Fruit fly (Drosophila melanogaster): ENCODE data around the gene CG17192.

Gene CG17192

DNA sequence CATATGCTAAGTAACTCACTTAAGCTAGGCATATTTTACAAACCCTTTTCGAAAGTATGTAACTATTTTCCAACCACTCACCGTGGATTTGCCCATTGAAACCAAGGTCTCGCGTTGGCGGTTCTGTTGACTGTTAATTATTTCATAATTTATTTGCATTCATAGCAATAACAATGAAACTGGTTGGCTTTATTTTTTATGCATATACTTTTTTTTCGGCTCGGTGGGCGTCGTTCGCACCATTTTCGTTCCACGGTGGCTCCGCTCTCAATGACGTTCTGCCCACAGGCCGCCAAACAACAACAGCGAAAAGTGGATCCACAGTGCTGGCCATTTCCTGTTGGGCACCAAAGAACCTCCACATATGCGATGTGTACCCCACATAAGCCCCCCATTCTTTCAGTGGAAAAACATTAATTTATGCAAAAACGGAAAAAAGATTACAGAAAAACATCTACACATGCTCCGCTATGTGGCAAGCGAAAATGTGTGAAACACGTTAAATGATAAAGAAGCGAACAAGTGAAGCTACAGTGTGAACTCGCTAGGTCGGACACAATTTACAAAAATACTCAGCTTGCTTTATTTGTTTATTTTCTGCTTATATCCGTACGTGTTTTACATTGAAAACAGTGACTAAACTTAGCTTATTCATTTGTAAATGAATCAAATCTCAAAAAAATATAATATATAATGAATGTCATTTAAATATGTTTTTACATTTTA, 50.3 kb downstream of the CG17192 start:
- TF ChIP-seq CG9876 (GFP tag; optimal IDR thresholded peaks at IDR 0.05): no peak
- TF ChIP-seq shn (GFP tag; optimal IDR thresholded peaks at IDR 0.05): no peak
- TF ChIP-seq zfh1 (GFP tag; IDR thresholded peaks at IDR 0.05): peak; percentile 51; the same call in 1 of the 3 replicates
- TF ChIP-seq CG11093 (GFP tag; IDR thresholded peaks at IDR 0.05): no peak
- peak; percentile 31 for TF ChIP-seq Nf-YC (tag; optimal IDR thresholded peaks at IDR 0.05)
- no peak for TF ChIP-seq CG8359 (GFP tag; optimal IDR thresholded peaks at IDR 0.05; ENCODE audit: borderline replicate concordance)
- no peak for TF ChIP-seq tna (GFP tag; IDR thresholded peaks at IDR 0.05; ENCODE audit: partially characterized antibody)
- TF ChIP-seq hbn (GFP tag; IDR thresholded peaks at IDR 0.05; ENCODE audit: partially characterized antibody): no peak
- TF ChIP-seq wdn (GFP tag; IDR thresholded peaks at IDR 0.05): no peak
- TF ChIP-seq cwo (GFP tag; optimal IDR thresholded peaks at IDR 0.05): no peak
- TF ChIP-seq CG15073 (GFP tag; optimal IDR thresholded peaks at IDR 0.05): no peak
- TF ChIP-seq peb (GFP tag; IDR thresholded peaks at IDR 0.05): 0 out of 2 replicates have a peak, but pooled peaks have one; percentile 14
- TF ChIP-seq hkb (optimal IDR thresholded peaks at IDR 0.05): no peak
- TF ChIP-seq hkb (GFP tag; IDR thresholded peaks at IDR 0.05): peak; percentile 46
- no peak for TF ChIP-seq Hr3 (GFP tag; optimal IDR thresholded peaks at IDR 0.05)
- no peak for TF ChIP-seq CG7372 (GFP tag; IDR thresholded peaks at IDR 0.05)
- no peak for TF ChIP-seq fu2 (GFP tag; optimal IDR thresholded peaks at IDR 0.05)
- no peak for TF ChIP-seq gro (GFP tag; optimal IDR thresholded peaks at IDR 0.05)
- TF ChIP-seq dm (GFP tag; optimal IDR thresholded peaks at IDR 0.05): no peak
- no peak for TF ChIP-seq Chrac-16 (GFP tag; optimal IDR thresholded peaks at IDR 0.05)
- TF ChIP-seq Asciz (GFP tag; optimal IDR thresholded peaks at IDR 0.05): no peak
- no peak for TF ChIP-seq Fer2 (tag; optimal IDR thresholded peaks at IDR 0.05)
- TF ChIP-seq CG30403 (GFP tag; optimal IDR thresholded peaks at IDR 0.05): no peak
- no peak for TF ChIP-seq CG12391 (tag; optimal IDR thresholded peaks at IDR 0.05)
- peak; percentile 24; the same call in 1 of the 2 replicates for TF ChIP-seq sisA (GFP tag; IDR thresholded peaks at IDR 0.05)
- no peak for TF ChIP-seq CG10321 (GFP tag; IDR thresholded peaks at IDR 0.05)
- TF ChIP-seq sqz (GFP tag; optimal IDR thresholded peaks at IDR 0.05): no peak
- no peak for TF ChIP-seq nom (GFP tag; optimal IDR thresholded peaks at IDR 0.05)
- no peak for TF ChIP-seq HLH4C (GFP tag; IDR thresholded peaks at IDR 0.05; ENCODE audit: partially characterized antibody)
- TF ChIP-seq prd (optimal IDR thresholded peaks at IDR 0.05): no peak
- peak; percentile 47; the same call in 2 of the 3 replicates for TF ChIP-seq prd (GFP tag; IDR thresholded peaks at IDR 0.05)
- TF ChIP-seq twi (tag; optimal IDR thresholded peaks at IDR 0.05): no peak
- no peak for TF ChIP-seq TFAM (GFP tag; optimal IDR thresholded peaks at IDR 0.05)
- TF ChIP-seq CG10654 (GFP tag; optimal IDR thresholded peaks at IDR 0.05): no peak
- TF ChIP-seq zf30C (GFP tag; optimal IDR thresholded peaks at IDR 0.05): no peak
- no peak for TF ChIP-seq knrl (GFP tag; IDR thresholded peaks at IDR 0.05; ENCODE audit: partially characterized antibody)
- TF ChIP-seq Adf1 (GFP tag; IDR thresholded peaks at IDR 0.05): no peak
- TF ChIP-seq CG2875 (GFP tag; optimal IDR thresholded peaks at IDR 0.05): no peak
- TF ChIP-seq Ets97D (GFP tag; optimal IDR thresholded peaks at IDR 0.05): no peak
- TF ChIP-seq ab (GFP tag; optimal IDR thresholded peaks at IDR 0.05): no peak
- no peak for TF ChIP-seq Mrtf (GFP tag; IDR thresholded peaks at IDR 0.05)
- TF ChIP-seq CG3838 (GFP tag; optimal IDR thresholded peaks at IDR 0.05): no peak
- TF ChIP-seq dmrt11E (tag; optimal IDR thresholded peaks at IDR 0.05): no peak
- no peak for TF ChIP-seq Ravus (GFP tag; IDR thresholded peaks at IDR 0.05)
- TF ChIP-seq bcd (GFP tag; optimal IDR thresholded peaks at IDR 0.05): no peak
- TF ChIP-seq gfzf (GFP tag; optimal IDR thresholded peaks at IDR 0.05): no peak
- peak; percentile 10 for TF ChIP-seq Fer1 (GFP tag; optimal IDR thresholded peaks at IDR 0.05)
- TF ChIP-seq Ptx1 (GFP tag; IDR thresholded peaks at IDR 0.05): peak; percentile 53
- no peak for TF ChIP-seq CG7556 (GFP tag; optimal IDR thresholded peaks at IDR 0.05)
- no peak for TF ChIP-seq lilli (GFP tag; optimal IDR thresholded peaks at IDR 0.05)
- TF ChIP-seq tgo (GFP tag; IDR thresholded peaks at IDR 0.05): peak; percentile 47; the same call in 2 of the 3 replicates
